Fruit fly (Drosophila melanogaster) whole organism, prepupa: ENCODE results near the gene futsch.

Experiments
- CG10631 ChIP-seq: fragments of 200-800 bp; sonication (Bioruptor generic); optimal IDR thresholded peaks from 2 replicates; lab custom pipeline; 2016; ENCODE audit warnings: missing biosample characterization, missing genetic modification characterization
- CG31627 ChIP-seq: fragments of 200-800 bp; sonication (Bioruptor generic); optimal IDR thresholded peaks from 3 replicates; lab custom pipeline; 2016; ENCODE audit warnings: missing biosample characterization, missing genetic modification characterization
- CG34406 ChIP-seq: fragments of 200-800 bp; sonication (Bioruptor generic); optimal IDR thresholded peaks from 3 replicates; lab custom pipeline; 2016; ENCODE audit warnings: missing biosample characterization, missing genetic modification characterization
- CG6792 ChIP-seq: fragments of 200-800 bp; sonication (Bioruptor generic); optimal IDR thresholded peaks from 3 replicates; lab custom pipeline; 2016; ENCODE audit warnings: missing biosample characterization, missing genetic modification characterization
- Eip78C ChIP-seq: fragments of 200-800 bp; sonication (Bioruptor generic); peaks from one replicate; lab custom pipeline; 2016; ENCODE audit warnings: missing biosample characterization, missing genetic modification characterization
- Ets96B ChIP-seq: fragments of 200-800 bp; optimal IDR thresholded peaks from 2 replicates; lab custom pipeline; 2019; ENCODE audit warnings: missing biosample characterization, mild to moderate bottlenecking, missing genetic modification characterization, moderate library complexity
- Gug ChIP-seq: fragments of 200-800 bp; sonication (Bioruptor generic); IDR thresholded peaks from 2 replicates; pipeline ENCODE4 v1.3.6; 2022; ENCODE audit warnings: missing biosample characterization, missing genetic modification characterization
- Lpt ChIP-seq: fragments of 200-800 bp; sonication (Bioruptor generic); optimal IDR thresholded peaks from 3 replicates; lab custom pipeline; 2016; ENCODE audit warnings: missing biosample characterization, missing genetic modification characterization
- OdsH ChIP-seq: fragments of 200-800 bp; sonication (Bioruptor generic); optimal IDR thresholded peaks from 3 replicates; lab custom pipeline; 2016; ENCODE audit warnings: missing biosample characterization, missing genetic modification characterization
- Sox15 ChIP-seq: fragments of 200-800 bp; sonication (Bioruptor generic); optimal IDR thresholded peaks from 3 replicates; lab custom pipeline; 2016; ENCODE audit warnings: missing biosample characterization, missing genetic modification characterization
- dac ChIP-seq: fragments of 200-800 bp; sonication (Bioruptor generic); optimal IDR thresholded peaks from 2 replicates; lab custom pipeline; 2017; ENCODE audit warnings: missing biosample characterization, mild to moderate bottlenecking, missing genetic modification characterization
- spab ChIP-seq: fragments of 200-800 bp; sonication (Bioruptor generic); optimal IDR thresholded peaks from 2 replicates; lab custom pipeline; 2017; ENCODE audit warnings: missing biosample characterization, mild to moderate bottlenecking, missing genetic modification characterization, missing genetic modification reagents
- vri ChIP-seq: fragments of 200-800 bp; sonication (Bioruptor generic); optimal IDR thresholded peaks from 3 replicates; lab custom pipeline; 2016; ENCODE audit warnings: missing biosample characterization, mild to moderate bottlenecking, missing genetic modification characterization

dm6 chrX:1470562-1470961 is 61.7 kb downstream of the futsch start, which contains the start of gene pck:
- peak; percentile 47 for TF ChIP-seq CG6792
- TF ChIP-seq Lpt = peak; percentile 15
- no peak for TF ChIP-seq CG10631 (GFP tag; lab: Kevin White, UChicago)
- peak; percentile 67 for TF ChIP-seq CG31627 (GFP tag; lab: Kevin White, UChicago)
- peak; percentile 26 for TF ChIP-seq Ets96B
- TF ChIP-seq vri (GFP tag; lab: Kevin White, UChicago) = no peak
- no peak; the same call in 1 of the 2 replicates for TF ChIP-seq Gug (GFP tag; lab: Robert Waterston, UW)
- peak; percentile 8 for TF ChIP-seq Sox15 (GFP tag; lab: Kevin White, UChicago)
- TF ChIP-seq spab (GFP tag; lab: Kevin White, UChicago) = no peak
- TF ChIP-seq dac = no peak
- TF ChIP-seq OdsH = peak; percentile 67
- TF ChIP-seq Eip78C (GFP tag; lab: Kevin White, UChicago) = peak; percentile 66
- TF ChIP-seq CG34406 (GFP tag; lab: Kevin White, UChicago) = peak; percentile 52
